Worm (Caenorhabditis elegans) whole organism, L4/young adult: ENCODE results near the gene Y49A3A.3.
"Not testable (repeated sequence)": the region's sequence is repeated elsewhere in the genome, so short reads cannot be mapped to it uniquely, and the experiment has no call there.

ENCODE experiments used
- W03F9.2 ChIP-seq: fragments of 150-350 bp; optimal IDR thresholded peaks from 2 replicates; lab custom pipeline; 2014; ENCODE audit warnings: missing biosample characterization, missing genetic modification characterization
- dao-5 ChIP-seq: sonication (generic microtip); optimal IDR thresholded peaks from 2 replicates; lab custom pipeline; 2016; ENCODE audit warnings: missing genotype, missing genetic modification characterization, moderate library complexity, missing compliant biosample characterization
- him-1 ChIP-seq: sonication (generic microtip); optimal IDR thresholded peaks from 2 replicates; lab custom pipeline; 2016; ENCODE audit warnings: missing genotype, missing genetic modification reagents, missing genetic modification characterization, missing compliant biosample characterization

Gene Y49A3A.3

ce11 chrV:14354258-14354877, at the start of gene Y49A3A.3:
TSS of gene Y49A3A.3 (plus strand) at chrV:14354410.
- no peak for TF ChIP-seq W03F9.2
- no peak for TF ChIP-seq him-1 (tag; lab: Kevin White, UChicago)
- peak; percentile 71 for TF ChIP-seq dao-5 (tag; lab: Kevin White, UChicago)

ce11 chrV:14306771-14307170, 47.4 kb upstream of the Y49A3A.3 start, which contains the start of gene spig-4:
TSS of gene spig-4 (minus strand) at chrV:14306871.
- TF ChIP-seq W03F9.2; dao-5 (tag; lab: Kevin White, UChicago); him-1 (tag; lab: Kevin White, UChicago): not testable (repeated sequence)

ce11 chrV:14308164-14308563, 46.0 kb upstream of the Y49A3A.3 start, which contains the start of gene spig-5:
TSS of gene spig-5 (plus strand) at chrV:14308464.
- TF ChIP-seq him-1 (tag; lab: Kevin White, UChicago); W03F9.2; dao-5 (tag; lab: Kevin White, UChicago): not testable (repeated sequence)

DNA sequence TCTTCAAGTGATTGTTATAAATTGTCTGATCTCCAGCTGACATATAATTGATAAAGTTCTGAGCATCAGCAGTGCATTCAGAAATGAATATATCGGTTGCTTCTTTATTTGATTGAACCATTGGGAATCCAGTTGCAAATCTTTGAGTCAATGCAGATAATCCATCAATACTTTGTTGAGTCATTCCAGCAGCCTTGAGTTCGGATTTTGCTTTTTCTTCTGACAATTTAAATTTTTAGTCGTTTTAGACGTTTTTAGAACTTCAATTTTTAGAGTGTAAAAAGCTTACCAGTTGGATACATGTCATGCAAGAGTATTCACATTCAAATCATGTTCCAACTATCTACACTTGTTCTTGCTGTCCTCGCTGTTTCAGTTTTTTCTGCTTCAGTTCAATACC, 44.6 kb upstream of the Y49A3A.3 start, which contains the start of gene F14D7.14:
Gene F14D7.14 (plus strand): TSS at position 301 of the 400 bp plus-strand sequence.
- TF ChIP-seq him-1 (tag; lab: Kevin White, UChicago); dao-5 (tag; lab: Kevin White, UChicago); W03F9.2: not testable (repeated sequence)

DNA sequence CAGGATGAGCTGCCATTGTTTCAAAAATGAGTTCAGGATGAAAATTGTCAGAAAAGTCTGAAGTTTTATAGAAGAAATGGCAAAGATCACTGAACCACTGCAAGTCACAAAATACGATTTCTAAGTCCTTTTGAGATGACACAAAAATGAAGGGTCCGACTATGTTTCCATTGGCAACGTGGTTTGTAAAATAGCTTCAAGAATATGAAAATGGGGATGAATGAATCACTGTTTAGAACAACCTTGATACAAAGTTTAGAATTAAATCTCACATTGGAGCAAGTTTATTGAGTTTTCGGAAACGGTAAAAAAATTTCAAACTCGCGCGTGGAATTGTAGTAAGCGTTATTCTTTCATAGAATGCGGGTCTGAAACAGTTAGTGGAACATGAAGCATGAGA, 43.1 kb upstream of the Y49A3A.3 start, which contains the start of gene ddn-3:
Gene ddn-3 (minus strand): TSS at position 101 of the 400 bp plus-strand sequence.
- no peak for TF ChIP-seq dao-5 (tag; lab: Kevin White, UChicago)

ce11 chrV:14312695-14313094, 41.5 kb upstream of the Y49A3A.3 start, which contains the start of gene F14D7.8:
TSS of gene F14D7.8 (minus strand) at chrV:14312795.
- no peak for TF ChIP-seq W03F9.2
- TF ChIP-seq him-1 (tag; lab: Kevin White, UChicago) = no peak
- TF ChIP-seq dao-5 (tag; lab: Kevin White, UChicago) = no peak

- TF ChIP-seq him-1 (tag; lab: Kevin White, UChicago) (no peak), W03F9.2 (no peak), dao-5 (tag; lab: Kevin White, UChicago) (no peak)
Observed at ce11 chrV:14314236-14314635, 40.0 kb upstream of the Y49A3A.3 start, which contains the start of gene F47B8.1. TSS of gene F47B8.1 (minus strand) at chrV:14314336.

DNA sequence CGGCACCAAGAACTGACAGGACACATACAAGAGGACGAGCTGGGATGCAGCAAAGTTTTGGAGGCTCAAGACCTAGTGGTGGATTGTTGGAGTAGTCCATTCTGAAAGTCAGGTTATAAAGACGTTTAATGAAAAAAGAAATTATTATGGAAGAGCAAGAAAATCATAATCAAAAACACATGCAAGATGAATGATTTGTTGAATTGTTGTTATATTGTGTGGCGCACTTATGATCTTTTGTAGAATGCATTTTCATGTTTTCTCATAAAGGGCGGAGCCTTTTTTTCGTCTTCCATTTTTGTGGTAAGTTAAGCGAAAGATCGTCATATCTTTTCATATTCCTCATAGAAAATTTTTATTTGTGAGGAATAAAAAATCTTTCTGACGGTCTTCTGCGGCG, 37.7 kb upstream of the Y49A3A.3 start, which contains the start of gene F47B8.2:
Gene F47B8.2 (minus strand): TSS at position 101 of the 400 bp plus-strand sequence.
- no peak for TF ChIP-seq dao-5 (tag; lab: Kevin White, UChicago)
- TF ChIP-seq him-1 (tag; lab: Kevin White, UChicago) = no peak
- TF ChIP-seq W03F9.2 = no peak

DNA sequence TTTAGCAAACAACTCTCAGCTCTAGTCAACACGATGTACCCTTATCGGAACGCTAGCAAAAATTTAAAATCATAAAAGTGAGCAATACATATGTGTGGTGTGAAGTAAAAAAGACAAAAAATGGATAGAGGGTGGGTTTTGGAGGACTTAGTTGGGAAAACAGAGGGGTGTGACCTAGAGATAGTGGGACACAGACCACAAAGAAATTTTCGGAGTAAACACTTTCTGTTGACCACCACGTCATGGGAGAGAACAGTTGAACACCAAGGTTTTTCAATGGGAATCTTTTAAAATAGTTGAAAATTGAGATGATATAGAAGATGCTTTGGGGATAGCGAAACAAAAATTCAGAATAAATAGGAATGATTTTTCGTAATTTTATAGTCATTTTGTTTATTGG, 37.0 kb upstream of the Y49A3A.3 start:
- no peak for TF ChIP-seq W03F9.2
- TF ChIP-seq dao-5 (tag; lab: Kevin White, UChicago) = no peak

ce11 chrV:14317621-14318020, 36.6 kb upstream of the Y49A3A.3 start:
- TF ChIP-seq dao-5 (tag; lab: Kevin White, UChicago) (no peak), him-1 (tag; lab: Kevin White, UChicago) (no peak), W03F9.2 (no peak)

- TF ChIP-seq W03F9.2 = no peak
- TF ChIP-seq him-1 (tag; lab: Kevin White, UChicago) = no peak
- TF ChIP-seq dao-5 (tag; lab: Kevin White, UChicago) = no peak
Observed at ce11 chrV:14319101-14319781, 35.0 kb upstream of the Y49A3A.3 start, which contains the start of gene F47B8.13. TSS of gene F47B8.13 (minus strand) at chrV:14319731.

DNA sequence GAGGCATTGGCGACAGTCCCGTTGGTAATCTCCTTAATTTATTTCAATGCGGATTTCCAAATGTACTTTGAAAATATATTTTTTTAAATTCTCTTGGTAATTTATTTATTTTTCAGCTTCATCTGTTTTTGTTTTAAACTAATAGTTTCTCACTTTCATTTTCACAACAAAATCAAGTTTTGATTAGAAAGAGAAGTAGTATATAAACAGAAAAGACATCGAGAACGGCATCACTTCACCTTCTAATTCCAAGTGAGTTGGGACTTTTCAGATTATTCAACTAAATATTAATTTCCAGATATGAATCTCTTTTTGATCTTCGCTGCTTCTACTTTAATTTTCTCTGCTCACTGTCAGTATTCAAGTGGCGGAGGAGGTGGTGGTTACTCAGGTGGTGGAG, 34.0 kb upstream of the Y49A3A.3 start, which contains the start of gene F47B8.14:
Gene F47B8.14 (plus strand): TSS at position 301 of the 400 bp plus-strand sequence.
- TF ChIP-seq him-1 (tag; lab: Kevin White, UChicago) (no peak), W03F9.2 (no peak), dao-5 (tag; lab: Kevin White, UChicago) (no peak)

DNA sequence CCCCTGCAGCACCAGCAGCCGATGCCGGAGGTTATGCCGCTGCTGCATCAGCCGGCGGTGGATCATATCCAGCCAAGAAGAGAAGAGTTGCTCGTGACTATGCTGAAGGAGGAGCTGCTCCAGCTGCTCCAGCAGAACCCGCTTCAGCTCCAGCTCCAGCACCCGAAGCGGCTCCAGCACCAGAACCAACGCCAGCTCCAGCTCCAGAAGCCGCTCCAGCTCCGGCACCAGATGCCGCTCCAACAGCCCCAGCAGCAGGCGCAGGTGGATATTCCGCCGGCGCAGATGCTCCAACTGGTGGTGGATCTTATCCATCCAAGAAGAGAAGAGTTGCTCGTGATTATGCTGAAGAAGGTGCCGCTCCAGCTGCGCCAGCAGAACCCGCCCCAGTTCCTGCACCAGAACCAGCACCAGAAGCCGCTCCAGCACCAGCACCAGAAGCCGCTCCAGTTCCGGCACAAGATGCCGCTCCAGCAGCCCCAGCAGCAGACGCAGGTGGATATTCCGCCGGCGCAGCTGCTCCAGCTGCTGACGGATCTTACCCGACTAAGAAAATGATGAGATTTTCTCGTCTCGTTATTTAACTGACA, 33.4 kb upstream of the Y49A3A.3 start:
- TF ChIP-seq W03F9.2 (no peak), him-1 (tag; lab: Kevin White, UChicago) (no peak), dao-5 (tag; lab: Kevin White, UChicago) (no peak)
